Worm (Caenorhabditis elegans) whole organism, L4/young adult: Measurements from ENCODE around the gene W04G3.13.

Experiments used
- W03F9.2 ChIP-seq: fragments of 150-350 bp; optimal IDR thresholded peaks from 2 replicates; lab custom pipeline; 2014; ENCODE audit warnings: missing biosample characterization, missing genetic modification characterization
- him-1 ChIP-seq: sonication (generic microtip); optimal IDR thresholded peaks from 2 replicates; lab custom pipeline; 2016; ENCODE audit warnings: missing genotype, missing genetic modification reagents, missing genetic modification characterization, missing compliant biosample characterization

DNA sequence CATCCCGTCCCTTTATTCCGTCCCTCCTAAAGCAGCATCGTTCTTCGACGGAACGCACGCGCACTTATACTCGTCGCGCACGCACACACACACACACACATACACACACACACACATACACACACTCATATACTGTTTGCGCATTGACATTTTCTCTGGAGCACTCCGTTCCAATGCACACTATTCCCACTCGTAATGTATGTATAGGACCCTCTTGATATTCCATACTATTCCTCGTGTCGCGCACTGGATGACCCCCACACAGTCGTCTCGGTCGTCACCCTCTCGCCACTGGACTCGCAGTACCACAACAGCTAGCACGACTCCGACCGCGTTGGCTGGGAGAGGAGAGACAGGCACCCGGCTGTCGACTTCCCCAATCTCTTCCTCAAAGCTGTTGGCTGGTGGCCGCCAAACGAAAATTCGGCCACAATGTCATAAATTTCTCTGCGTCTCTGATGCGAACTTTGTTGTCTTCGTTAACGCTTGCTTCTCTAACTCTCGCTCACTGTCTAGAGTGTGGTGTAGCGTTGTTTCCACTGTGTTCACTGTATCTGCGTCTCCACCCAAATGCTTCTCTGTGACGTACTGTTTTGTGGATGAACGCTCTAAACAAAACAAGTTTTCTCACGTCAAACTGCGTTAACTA, 48.4 kb downstream of the W04G3.13 start:
- TF ChIP-seq him-1 (tag; lab: Kevin White, UChicago) (peak; percentile 97), W03F9.2 (peak; percentile 54)
